Worm (Caenorhabditis elegans): ENCODE measurements around the gene hex-2.

ce11 chrV:5613109-5613508, 41.1 kb upstream of the hex-2 start, which contains the start of gene lrpc-1:
- TF ChIP-seq cog-1 (tag; optimal IDR thresholded peaks at IDR 0.05): no peak
- TF ChIP-seq ref-1 (GFP tag; conservative IDR thresholded peaks at IDR 0.05): no peak
- 0 out of 2 replicates have a peak, but pooled peaks have one; percentile 13 for TF ChIP-seq ztf-23 (GFP tag; IDR thresholded peaks at IDR 0.05)
- no peak for TF ChIP-seq tab-1 (GFP tag; IDR thresholded peaks at IDR 0.05)
- TF ChIP-seq flt-1 (GFP tag; IDR thresholded peaks at IDR 0.05): no peak
- no peak for TF ChIP-seq med-1 (GFP tag; optimal IDR thresholded peaks at IDR 0.05; ENCODE audit: insufficient read depth)
- TF ChIP-seq klf-2 (GFP tag; conservative IDR thresholded peaks at IDR 0.05): no peak
- TF ChIP-seq T22C8.4 (GFP tag; IDR thresholded peaks at IDR 0.05): no peak
- TF ChIP-seq ztf-29 (GFP tag; IDR thresholded peaks at IDR 0.05): no peak

Measured in whole organism, midembryonic.